Fruit fly (Drosophila melanogaster) whole organism, wandering third instar larva: Measurements from ENCODE around the gene CG14866.

Experiments used
- Abd-B ChIP-seq: fragments of >200 bp; optimal IDR thresholded peaks from 2 replicates; lab custom pipeline; 2017; ENCODE audit warnings: missing biosample characterization, missing genetic modification characterization
- CG32264 ChIP-seq: fragments of 200-800 bp; sonication (Bioruptor generic); optimal IDR thresholded peaks from 2 replicates; lab custom pipeline; 2016; ENCODE audit warnings: missing biosample characterization, missing genetic modification characterization
- CG9705 ChIP-seq: fragments of 200-800 bp; sonication (Bioruptor generic); optimal IDR thresholded peaks from 2 replicates; lab custom pipeline; 2018; ENCODE audit warnings: missing biosample characterization, mild to moderate bottlenecking, missing genetic modification characterization
- CrebA ChIP-seq: fragments of 200-800 bp; sonication (Bioruptor generic); optimal IDR thresholded peaks from 2 replicates; lab custom pipeline; 2016; ENCODE audit warnings: missing biosample characterization, mild to moderate bottlenecking, missing genetic modification characterization, borderline replicate concordance
- Dfd ChIP-seq: fragments of >200 bp; optimal IDR thresholded peaks from 2 replicates; lab custom pipeline; 2017; ENCODE audit warnings: missing biosample characterization, missing genetic modification characterization
- Dif ChIP-seq: fragments of 200-275, 200-300 bp; sonication (Bioruptor generic); optimal IDR thresholded peaks from 2 replicates; lab custom pipeline; 2018; ENCODE audit warnings: missing biosample characterization, missing genetic modification characterization; ENCODE audit not compliant: partially characterized antibody
- GATAd ChIP-seq: sonication (Bioruptor generic); optimal IDR thresholded peaks from 2 replicates; lab custom pipeline; 2016; ENCODE audit warnings: missing biosample characterization, missing genetic modification characterization
- HLH106 ChIP-seq: fragments of 200-800 bp; optimal IDR thresholded peaks from 3 replicates; lab custom pipeline; 2019; ENCODE audit warnings: missing biosample characterization, mild to moderate bottlenecking, missing genetic modification characterization, moderate library complexity
- Hnf4 ChIP-seq: fragments of 200-800 bp; sonication (Bioruptor generic); optimal IDR thresholded peaks from 2 replicates; lab custom pipeline; 2016; ENCODE audit warnings: missing biosample characterization, mild to moderate bottlenecking, missing genetic modification characterization
- Hr78 ChIP-seq: fragments of >200 bp; optimal IDR thresholded peaks from 2 replicates; lab custom pipeline; 2017; ENCODE audit warnings: missing biosample characterization, missing genetic modification characterization
- Hr83 ChIP-seq: fragments of 200-300 bp; sonication (Bioruptor generic); optimal IDR thresholded peaks from 2 replicates; lab custom pipeline; 2016; ENCODE audit warnings: missing biosample characterization, mild to moderate bottlenecking, missing genetic modification characterization, moderate library complexity; ENCODE audit not compliant: poor library complexity, severe bottlenecking
- Jra ChIP-seq: sonication (Bioruptor generic); optimal IDR thresholded peaks from 2 replicates; lab custom pipeline; 2016; ENCODE audit warnings: missing biosample characterization, missing genetic modification characterization
- Myc ChIP-seq: fragments of >200 bp; optimal IDR thresholded peaks from 2 replicates; lab custom pipeline; 2017
- N ChIP-seq: fragments of >200 bp; optimal IDR thresholded peaks from 2 replicates; lab custom pipeline; 2018; ENCODE audit warnings: missing biosample characterization, missing external identifiers, missing genetic modification characterization
- OdsH ChIP-seq: fragments of 200-800 bp; sonication (Bioruptor generic); optimal IDR thresholded peaks from 2 replicates; lab custom pipeline; 2016; ENCODE audit warnings: missing biosample characterization, mild to moderate bottlenecking, missing genetic modification characterization
- Rel ChIP-seq, 2 experiments: fragments of 200-800 bp; sonication (Bioruptor generic) in 1 of 2; optimal IDR thresholded peaks; 2 replicates in 1 of 2; 3 replicates in 1 of 2; lab custom pipeline; 2016 to 2019; ENCODE audit warnings: mild to moderate bottlenecking in 2 of 2, missing biosample characterization in 2 of 2, missing genetic modification characterization in 2 of 2, moderate library complexity in 1 of 2
- Sp1 ChIP-seq: fragments of 200-800 bp; sonication (Bioruptor generic); optimal IDR thresholded peaks from 3 replicates; lab custom pipeline; 2019; ENCODE audit warnings: missing biosample characterization, mild to moderate bottlenecking, missing genetic modification characterization, moderate library complexity
- Vsx2 ChIP-seq: fragments of 200-300, 225-300 bp; sonication (Bioruptor generic); optimal IDR thresholded peaks from 2 replicates; lab custom pipeline; 2018; ENCODE audit warnings: missing biosample characterization, missing genetic modification characterization; ENCODE audit not compliant: partially characterized antibody
- br ChIP-seq: fragments of 200-800 bp; sonication (Bioruptor generic); optimal IDR thresholded peaks from 2 replicates; lab custom pipeline; 2016; ENCODE audit warnings: missing biosample characterization, missing genetic modification characterization
- brk ChIP-seq: fragments of 200-800 bp; sonication (Bioruptor generic); optimal IDR thresholded peaks from 2 replicates; lab custom pipeline; 2016; ENCODE audit warnings: missing biosample characterization, mild to moderate bottlenecking, missing genetic modification characterization
- dl ChIP-seq, 2 experiments: fragments of 175-275, 200-275 bp in 1 of 2; fragments of 200-275 bp in 1 of 2; sonication (Bioruptor generic); optimal IDR thresholded peaks; lab custom pipeline; 2018; ENCODE audit warnings: mild to moderate bottlenecking in 2 of 2, missing biosample characterization in 2 of 2, missing genetic modification characterization in 2 of 2, moderate library complexity in 2 of 2; ENCODE audit not compliant: partially characterized antibody in 2 of 2, insufficient read depth in 1 of 2
- dmrt93B ChIP-seq: fragments of 200-800 bp; sonication (Bioruptor generic); optimal IDR thresholded peaks from 2 replicates; lab custom pipeline; 2018; ENCODE audit warnings: missing biosample characterization, mild to moderate bottlenecking, missing genetic modification characterization
- dsf ChIP-seq: sonication (Bioruptor generic); optimal IDR thresholded peaks from 2 replicates; lab custom pipeline; 2016; ENCODE audit warnings: missing biosample characterization, missing genetic modification characterization, borderline replicate concordance
- ey ChIP-seq: fragments of 200-800 bp; sonication (Bioruptor generic); optimal IDR thresholded peaks from 2 replicates; lab custom pipeline; 2016; ENCODE audit warnings: missing biosample characterization, missing genetic modification characterization
- foxo ChIP-seq, 2 experiments: fragments of 200-800 bp; sonication (Bioruptor generic); optimal IDR thresholded peaks; 2 replicates in 1 of 2; 3 replicates in 1 of 2; lab custom pipeline; 2016 to 2017; ENCODE audit warnings: missing biosample characterization in 2 of 2, missing genetic modification characterization in 2 of 2
- fru ChIP-seq: fragments of 200-800 bp; sonication (Bioruptor generic); optimal IDR thresholded peaks from 3 replicates; lab custom pipeline; 2016; ENCODE audit warnings: missing biosample characterization, mild to moderate bottlenecking, missing genetic modification characterization
- h ChIP-seq: fragments of 200-800 bp; sonication (Bioruptor generic); optimal IDR thresholded peaks from 3 replicates; lab custom pipeline; 2016; ENCODE audit warnings: missing biosample characterization, mild to moderate bottlenecking, missing genetic modification characterization
- jim ChIP-seq: fragments of 175-275, 200-325 bp; sonication (Bioruptor generic); optimal IDR thresholded peaks from 2 replicates; lab custom pipeline; 2016; ENCODE audit warnings: missing biosample characterization, mild to moderate bottlenecking, missing genetic modification characterization
- lola ChIP-seq: fragments of >200 bp; optimal IDR thresholded peaks from 2 replicates; lab custom pipeline; 2017; ENCODE audit warnings: missing biosample characterization, missing genetic modification characterization
- pan ChIP-seq: fragments of >200 bp; optimal IDR thresholded peaks from 2 replicates; lab custom pipeline; 2017
- psq ChIP-seq: fragments of 200-800 bp; sonication (Bioruptor generic); optimal IDR thresholded peaks from 3 replicates; lab custom pipeline; 2017; ENCODE audit warnings: missing biosample characterization, mild to moderate bottlenecking, missing genetic modification characterization, moderate library complexity
- rgr ChIP-seq: fragments of 200-800 bp; sonication (Bioruptor generic); optimal IDR thresholded peaks from 3 replicates; lab custom pipeline; 2016; ENCODE audit warnings: missing biosample characterization, mild to moderate bottlenecking, missing genetic modification characterization
- sage ChIP-seq: fragments of 200-800 bp; sonication (Bioruptor generic); optimal IDR thresholded peaks from 2 replicates; lab custom pipeline; 2016; ENCODE audit warnings: missing biosample characterization, mild to moderate bottlenecking, missing genetic modification characterization
- sv ChIP-seq: fragments of 200-800 bp; sonication (Bioruptor generic); optimal IDR thresholded peaks from 3 replicates; lab custom pipeline; 2016; ENCODE audit warnings: missing biosample characterization, missing genetic modification characterization
- tai ChIP-seq: sonication (Bioruptor generic); optimal IDR thresholded peaks from 2 replicates; lab custom pipeline; 2016; ENCODE audit warnings: missing biosample characterization, missing genetic modification characterization
- usp ChIP-seq: fragments of >200 bp; optimal IDR thresholded peaks from 2 replicates; lab custom pipeline; 2017; ENCODE audit warnings: missing biosample characterization, missing genetic modification characterization
- woc ChIP-seq: sonication (Bioruptor generic); optimal IDR thresholded peaks from 2 replicates; lab custom pipeline; 2016; ENCODE audit warnings: missing biosample characterization, mild to moderate bottlenecking, missing genetic modification characterization

CG14866 gene

DNA sequence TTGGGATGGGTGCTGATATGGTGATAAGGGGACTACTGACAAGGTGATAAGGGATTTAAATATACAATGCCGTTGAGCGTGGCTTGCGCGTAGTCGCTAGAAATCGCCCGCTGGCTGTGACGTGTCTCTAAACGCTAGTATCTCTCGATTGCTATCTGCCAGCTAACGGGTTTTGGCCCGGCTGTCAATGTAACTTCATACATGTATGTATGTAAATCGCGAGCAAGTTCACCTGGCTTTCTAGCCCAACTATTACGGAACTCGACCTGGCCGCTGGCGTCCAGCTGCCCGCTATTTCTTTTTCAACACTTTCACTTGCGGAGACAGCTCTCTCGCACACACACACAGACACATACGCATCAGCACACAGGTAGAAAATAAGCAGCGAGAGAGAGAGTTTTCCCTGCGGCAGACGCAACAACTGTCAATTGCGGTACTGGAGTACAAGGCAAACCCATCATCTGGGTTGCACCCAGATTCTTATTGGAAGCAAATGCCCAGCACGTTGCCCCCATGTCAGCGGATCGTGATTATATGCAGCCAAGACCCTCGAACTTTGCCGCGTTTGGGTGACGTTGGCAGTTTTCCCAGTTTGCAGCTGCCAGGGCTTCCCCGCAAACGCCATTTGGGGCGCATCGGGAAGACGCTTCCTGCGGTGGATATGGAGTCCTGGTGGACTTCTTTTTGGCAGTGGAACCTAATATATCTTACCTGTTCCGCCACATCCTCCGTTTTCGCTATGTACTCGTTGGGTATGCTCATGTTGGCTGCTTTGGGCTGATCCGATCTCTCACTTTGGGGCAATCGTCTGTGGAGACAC is 29.1 kb downstream of the CG14866 start:
- TF ChIP-seq Abd-B (GFP tag; lab: Kevin White, UChicago) (no peak), Rel (GFP tag; optimal IDR thresholded peaks at IDR 0.05; lab: Kevin White, UChicago) (no peak), Rel (tag; optimal IDR thresholded peaks at IDR 0.05; lab: Kevin White, UChicago) (peak; percentile 67)

DNA sequence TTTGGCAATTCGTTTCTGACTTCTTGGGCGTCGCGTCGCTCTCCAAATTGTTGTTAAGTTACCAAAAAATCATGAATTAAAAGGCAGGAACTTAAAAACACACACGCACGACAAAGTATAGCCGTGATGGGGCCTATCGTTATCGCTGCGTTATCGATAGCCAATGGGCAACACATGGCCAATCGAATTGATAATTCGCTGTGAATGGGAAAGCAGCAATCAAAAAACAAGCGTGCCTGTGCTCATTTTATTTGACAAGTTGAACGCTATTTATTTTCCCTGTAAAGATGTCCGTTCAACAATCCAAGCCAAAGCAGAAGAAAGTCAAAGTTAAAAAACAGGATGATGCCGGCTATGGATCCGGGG is 29.7 kb downstream of the CG14866 start, which contains the start of the genes Surf4 and CG31301:
Gene Surf4 (minus strand): TSS at position 159 of the 366 bp plus-strand sequence.
Gene CG31301 (plus strand): TSS at position 188 of the 366 bp plus-strand sequence.
- no peak for TF ChIP-seq tai (GFP tag; lab: Kevin White, UChicago)
- TF ChIP-seq woc (GFP tag; lab: Kevin White, UChicago): no peak
- no peak for TF ChIP-seq brk (GFP tag; lab: Kevin White, UChicago)
- TF ChIP-seq Myc (lab: Kevin White, UChicago): peak; percentile 3
- TF ChIP-seq, all 38 proteins: peak for 1

- TF ChIP-seq ey (GFP tag; lab: Kevin White, UChicago) (peak; percentile 27), CG9705 (GFP tag; lab: Kevin White, UChicago) (peak; percentile 16), woc (GFP tag; lab: Kevin White, UChicago) (peak; percentile 17), h (GFP tag; lab: Kevin White, UChicago) (peak; percentile 43), br (peak; percentile 45), Dif (GFP tag; lab: Kevin White, UChicago) (no peak), jim (GFP tag; lab: Kevin White, UChicago) (no peak), dl (GFP tag; optimal IDR thresholded peaks at IDR 0.05; lab: Kevin White, UChicago; ENCODE audit: insufficient read depth in 1 of 2, partially characterized antibody in 2 of 2) (no peak), Hr78 (GFP tag; lab: Kevin White, UChicago) (no peak), Rel (GFP tag; optimal IDR thresholded peaks at IDR 0.05; lab: Kevin White, UChicago) (no peak), Rel (tag; optimal IDR thresholded peaks at IDR 0.05; lab: Kevin White, UChicago) (no peak), OdsH (peak; percentile 18), sv (peak; percentile 14), foxo (GFP tag; optimal IDR thresholded peaks at IDR 0.05; lab: Kevin White, UChicago) (peak in 1 of 2 experiments; percentile 60), rgr (GFP tag; lab: Kevin White, UChicago) (peak; percentile 56), Sp1 (GFP tag; lab: Kevin White, UChicago) (peak; percentile 28), HLH106 (tag; lab: Kevin White, UChicago) (peak; percentile 45)
Observed at dm6 chr3R:15347822-15348221, 31.6 kb downstream of the CG14866 start, which contains the start of the genes CG42726 and CG42727. CG42726 (plus strand) TSS chr3R:15348048. CG42727 (plus strand) TSS chr3R:15348048.

DNA sequence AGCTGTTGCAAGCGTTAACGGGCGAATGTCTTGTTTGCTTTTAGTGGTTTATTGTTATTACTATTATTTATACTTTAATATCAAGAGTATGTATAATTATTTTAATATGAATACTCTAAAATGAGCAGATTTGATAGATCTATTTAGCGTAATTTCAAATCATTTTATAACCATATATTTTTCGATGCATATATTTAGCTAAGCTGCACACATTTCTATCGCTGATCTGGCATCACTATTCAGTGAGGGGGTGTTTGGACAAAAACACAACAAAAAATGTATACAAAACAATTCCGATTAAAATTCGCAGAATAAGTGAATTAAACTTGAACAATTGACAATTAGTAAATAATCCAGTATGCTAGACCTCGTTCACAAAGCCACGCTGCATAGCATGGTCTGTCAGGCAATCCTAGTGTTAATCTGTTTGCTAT is 34.7 kb downstream of the CG14866 start, which contains the start of the genes Trs33 and Tmtc4:
Gene Trs33 (minus strand): TSS at position 3 of the 434 bp plus-strand sequence.
Gene Tmtc4 (plus strand): TSS at position 233 of the 434 bp plus-strand sequence.
- peak; percentile 71 for TF ChIP-seq woc (GFP tag; lab: Kevin White, UChicago)
- TF ChIP-seq Hnf4 (GFP tag; lab: Kevin White, UChicago): no peak
- no peak for TF ChIP-seq br
- TF ChIP-seq Hr83 (GFP tag; lab: Kevin White, UChicago): peak; percentile 23
- TF ChIP-seq ey (GFP tag; lab: Kevin White, UChicago): no peak
- TF ChIP-seq Vsx2 (GFP tag; lab: Kevin White, UChicago): no peak
- TF ChIP-seq Dfd (GFP tag; lab: Kevin White, UChicago): no peak
- TF ChIP-seq pan (lab: Kevin White, UChicago): no peak
- no peak for TF ChIP-seq Abd-B (GFP tag; lab: Kevin White, UChicago)
- TF ChIP-seq tai (GFP tag; lab: Kevin White, UChicago): no peak
- no peak for TF ChIP-seq CG32264
- TF ChIP-seq Sp1 (GFP tag; lab: Kevin White, UChicago): peak; percentile 29
- no peak for TF ChIP-seq usp (GFP tag; lab: Kevin White, UChicago)
- TF ChIP-seq CrebA (GFP tag; lab: Kevin White, UChicago): no peak
- TF ChIP-seq Jra: no peak
- no peak for TF ChIP-seq fru
- no peak for TF ChIP-seq dmrt93B (GFP tag; lab: Kevin White, UChicago)
- peak; percentile 11 for TF ChIP-seq OdsH
- peak; percentile 87 for TF ChIP-seq Myc (lab: Kevin White, UChicago)
- no peak for TF ChIP-seq sv
- no peak for TF ChIP-seq Rel (GFP tag; optimal IDR thresholded peaks at IDR 0.05; lab: Kevin White, UChicago)
- TF ChIP-seq Rel (tag; optimal IDR thresholded peaks at IDR 0.05; lab: Kevin White, UChicago): peak; percentile 51
- no peak for TF ChIP-seq jim (GFP tag; lab: Kevin White, UChicago)
- peak; percentile 49 for TF ChIP-seq h (GFP tag; lab: Kevin White, UChicago)
- no peak for TF ChIP-seq GATAd
- no peak for TF ChIP-seq Dif (GFP tag; lab: Kevin White, UChicago)
- no peak for TF ChIP-seq Hr78 (GFP tag; lab: Kevin White, UChicago)
- TF ChIP-seq foxo (GFP tag; optimal IDR thresholded peaks at IDR 0.05; lab: Kevin White, UChicago): peak in 1 of 2 experiments; percentile 66
- peak; percentile 51 for TF ChIP-seq psq (GFP tag; lab: Kevin White, UChicago)
- TF ChIP-seq dl (GFP tag; optimal IDR thresholded peaks at IDR 0.05; lab: Kevin White, UChicago; ENCODE audit: insufficient read depth in 1 of 2, partially characterized antibody in 2 of 2): no peak
- TF ChIP-seq CG9705 (GFP tag; lab: Kevin White, UChicago): peak; percentile 56
- no peak for TF ChIP-seq N (GFP tag; lab: Kevin White, UChicago)
- TF ChIP-seq HLH106 (tag; lab: Kevin White, UChicago): peak; percentile 67
- no peak for TF ChIP-seq lola (GFP tag; lab: Kevin White, UChicago)
- TF ChIP-seq rgr (GFP tag; lab: Kevin White, UChicago): peak; percentile 70
- TF ChIP-seq sage (GFP tag; lab: Kevin White, UChicago): no peak
- no peak for TF ChIP-seq dsf (GFP tag; lab: Kevin White, UChicago)
- TF ChIP-seq brk (GFP tag; lab: Kevin White, UChicago): no peak
